Fruit fly (Drosophila melanogaster): ENCODE data around the gene Axs.

DNA sequence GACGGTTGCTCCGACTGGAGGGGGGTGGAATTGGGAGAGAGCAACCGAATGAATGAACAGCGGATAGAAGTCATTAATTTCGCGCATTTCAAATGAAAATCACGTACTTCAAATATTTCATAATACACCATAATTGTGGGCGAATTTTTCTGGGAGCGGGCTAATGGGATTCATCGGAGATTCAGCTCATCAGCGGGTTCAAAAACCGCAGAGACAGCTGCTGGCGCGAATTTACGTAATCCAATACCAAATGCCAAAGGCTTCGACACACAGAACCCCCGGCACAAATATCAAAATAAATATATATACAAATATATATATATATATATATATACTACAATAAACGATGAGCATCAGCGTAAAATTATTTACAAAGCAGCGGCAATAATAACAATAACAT, 33.0 kb upstream of the Axs start:
- no peak for TF ChIP-seq rn (GFP tag; IDR thresholded peaks at IDR 0.05)
- no peak for TF ChIP-seq CG17806 (tag; optimal IDR thresholded peaks at IDR 0.05)
- no peak for TF ChIP-seq EcR (GFP tag; optimal IDR thresholded peaks at IDR 0.05)
- TF ChIP-seq Ets98B (GFP tag; IDR thresholded peaks at IDR 0.05): no peak
- no peak for TF ChIP-seq Pif1A (GFP tag; optimal IDR thresholded peaks at IDR 0.05)
- no peak for TF ChIP-seq fd96Ca (GFP tag; IDR thresholded peaks at IDR 0.05)
- TF ChIP-seq gl (tag; optimal IDR thresholded peaks at IDR 0.05): no peak
- no peak for TF ChIP-seq CG32121 (GFP tag; IDR thresholded peaks at IDR 0.05)
- no peak for TF ChIP-seq CG9948 (tag; optimal IDR thresholded peaks at IDR 0.05)
- TF ChIP-seq Snoo (tag; optimal IDR thresholded peaks at IDR 0.05): no peak
- TF ChIP-seq CG10348 (GFP tag; IDR thresholded peaks at IDR 0.05): no peak
- TF ChIP-seq CG12605 (GFP tag; IDR thresholded peaks at IDR 0.05): no peak
- TF ChIP-seq CG8159 (tag; optimal IDR thresholded peaks at IDR 0.05): no peak

Measured in whole organism, pupa.